Fruit fly (Drosophila melanogaster) whole organism, adult: ENCODE measurements around the gene CG15576.

Experiments
- bab1 ChIP-seq: fragments of 200-800 bp; sonication (Bioruptor generic); optimal IDR thresholded peaks from 3 replicates; lab custom pipeline; 2019; ENCODE audit warnings: missing biosample characterization, mild to moderate bottlenecking, missing genetic modification characterization, moderate library complexity
- ovo ChIP-seq: fragments of 200-800 bp; sonication (Bioruptor generic); optimal IDR thresholded peaks from 2 replicates; lab custom pipeline; 2016; ENCODE audit warnings: missing biosample characterization, missing genetic modification characterization
- pad ChIP-seq: fragments of 200-800 bp; sonication (Bioruptor generic); optimal IDR thresholded peaks from 3 replicates; lab custom pipeline; 2017; ENCODE audit warnings: missing biosample characterization, missing genetic modification characterization, mild to moderate bottlenecking, moderate library complexity, missing genetic modification reagents

dm6 chrX:4225020-4225419 is 27.6 kb downstream of the CG15576 start:
- no peak for TF ChIP-seq pad (GFP tag; lab: Kevin White, UChicago)
- TF ChIP-seq bab1 (GFP tag; lab: Kevin White, UChicago) = no peak
- TF ChIP-seq ovo = no peak
